Worm (Caenorhabditis elegans) whole organism, young adult: ENCODE data around the gene lys-10.
A peak's percentile ranks its signal among the peaks of the same experiment; 100 is the strongest.

Experiments
- B0019.2 ChIP-seq: fragments of 200-800 bp; sonication (Bioruptor generic); conservative IDR thresholded peaks from 2 replicates; pipeline ENCODE4 v1.3.6; 2022; ENCODE audit warnings: missing genetic modification reagents, missing genetic modification characterization, missing compliant biosample characterization
- B0035.1 ChIP-seq: sonication (generic microtip); optimal IDR thresholded peaks from 2 replicates; lab custom pipeline; 2016; ENCODE audit warnings: missing genetic modification characterization, mild to moderate bottlenecking, missing compliant biosample characterization, missing genotype, missing genetic modification reagents
- B0261.1 ChIP-seq: sonication (generic microtip); optimal IDR thresholded peaks from 2 replicates; lab custom pipeline; 2016; ENCODE audit warnings: mild to moderate bottlenecking, missing genetic modification characterization, moderate library complexity, missing compliant biosample characterization
- B0336.3 ChIP-seq: fragments of 200-800 bp; sonication (Bioruptor generic); IDR thresholded peaks from 2 replicates; pipeline ENCODE4 v1.3.6; 2022; ENCODE audit warnings: missing genetic modification characterization, missing compliant biosample characterization
- F37B4.10 ChIP-seq: fragments of 200-800 bp; sonication (Bioruptor generic); IDR thresholded peaks from 2 replicates; pipeline ENCODE4 v1.3.6; 2022; ENCODE audit warnings: missing genetic modification characterization, missing compliant biosample characterization
- F52B5.7 ChIP-seq: sonication (generic microtip); optimal IDR thresholded peaks from 2 replicates; lab custom pipeline; 2016; ENCODE audit warnings: mild to moderate bottlenecking, missing genetic modification characterization, missing compliant biosample characterization
- F57A8.1 ChIP-seq: fragments of 200-800 bp; sonication (Bioruptor generic); optimal IDR thresholded peaks from 2 replicates; lab custom pipeline; 2018; ENCODE audit warnings: mild to moderate bottlenecking, missing genetic modification characterization, moderate library complexity, missing compliant biosample characterization
- Y56A3A.18 ChIP-seq: fragments of 200-800 bp; sonication (Bioruptor generic); IDR thresholded peaks from 2 replicates; pipeline ENCODE4 v1.3.6; 2022; ENCODE audit warnings: missing genetic modification reagents, missing genetic modification characterization, missing compliant biosample characterization
- Y67H2A.10 ChIP-seq: fragments of 200-800 bp; sonication (Bioruptor generic); conservative IDR thresholded peaks from 2 replicates; pipeline ENCODE4 v1.3.6; 2022; ENCODE audit warnings: missing genetic modification reagents, missing genetic modification characterization, missing compliant biosample characterization
- Y95B8A.8 ChIP-seq: fragments of 200-800 bp; sonication (Bioruptor generic); IDR thresholded peaks from 2 replicates; pipeline ENCODE4 v1.3.6; 2022; ENCODE audit warnings: missing genetic modification reagents, missing genetic modification characterization, missing compliant biosample characterization
- ZK185.1 ChIP-seq: sonication (generic microtip); optimal IDR thresholded peaks from 2 replicates; lab custom pipeline; 2016; ENCODE audit warnings: mild to moderate bottlenecking, missing genetic modification characterization, missing compliant biosample characterization; ENCODE audit not compliant: poor library complexity, severe bottlenecking
- aptf-3 ChIP-seq: fragments of 200-800 bp; sonication (Bioruptor generic); IDR thresholded peaks from 2 replicates; pipeline ENCODE4 v1.3.6; 2022; ENCODE audit warnings: missing genetic modification characterization, missing compliant biosample characterization
- attf-6 ChIP-seq: fragments of 200-800 bp; sonication (Bioruptor generic); IDR thresholded peaks from 2 replicates; pipeline ENCODE4 v1.3.6; 2022; ENCODE audit warnings: missing genetic modification reagents, missing genetic modification characterization, missing compliant biosample characterization
- ceh-27 ChIP-seq: fragments of 200-800 bp; sonication (Bioruptor generic); optimal IDR thresholded peaks from 2 replicates; lab custom pipeline; 2018; ENCODE audit warnings: mild to moderate bottlenecking, missing genetic modification characterization, moderate library complexity, missing compliant biosample characterization
- dpl-1 ChIP-seq: fragments of 150-350 bp; optimal IDR thresholded peaks from 2 replicates; lab custom pipeline; 2014; ENCODE audit warnings: missing biosample characterization, missing genetic modification reagents, missing genetic modification characterization
- egl-44 ChIP-seq: fragments of 200-800 bp; sonication (Bioruptor generic); IDR thresholded peaks from 2 replicates; pipeline ENCODE4 v1.3.6; 2022; ENCODE audit warnings: missing genetic modification reagents, missing genetic modification characterization, missing compliant biosample characterization
- egrh-3 ChIP-seq: fragments of 200-800 bp; sonication (Bioruptor generic); IDR thresholded peaks from 2 replicates; pipeline ENCODE4 v1.3.6; 2022; ENCODE audit warnings: missing genetic modification reagents, missing genetic modification characterization, missing compliant biosample characterization
- ets-4 ChIP-seq: fragments of 200-800 bp; sonication (Bioruptor generic); optimal IDR thresholded peaks from 2 replicates; lab custom pipeline; 2018; ENCODE audit warnings: mild to moderate bottlenecking, missing genetic modification characterization, missing compliant biosample characterization
- gei-17 ChIP-seq: fragments of 200-800 bp; sonication (Bioruptor generic); optimal IDR thresholded peaks from 2 replicates; lab custom pipeline; 2018; ENCODE audit warnings: mild to moderate bottlenecking, missing genetic modification characterization, missing compliant biosample characterization
- him-1 ChIP-seq: sonication (generic microtip); optimal IDR thresholded peaks from 2 replicates; lab custom pipeline; 2016; ENCODE audit warnings: missing genotype, missing genetic modification reagents, missing genetic modification characterization, missing compliant biosample characterization
- hlh-12 ChIP-seq: sonication (generic microtip); optimal IDR thresholded peaks from 2 replicates; lab custom pipeline; 2016; ENCODE audit warnings: missing genetic modification characterization, missing compliant biosample characterization
- hmg-1.2 ChIP-seq: fragments of 200-800 bp; sonication (Bioruptor generic); IDR thresholded peaks from 2 replicates; pipeline ENCODE4 v1.3.6; 2022; ENCODE audit warnings: missing genetic modification reagents, missing genetic modification characterization, missing compliant biosample characterization
- let-607 ChIP-seq, 2 experiments: fragments of 200-800 bp in 1 of 2; sonication (Bioruptor generic) in 1 of 2; sonication (generic microtip) in 1 of 2; optimal IDR thresholded peaks; 2 replicates each; lab custom pipeline; 2016 to 2018; ENCODE audit warnings: mild to moderate bottlenecking in 2 of 2, missing compliant biosample characterization in 2 of 2, missing genetic modification characterization in 2 of 2, moderate library complexity in 2 of 2, missing genotype in 1 of 2
- lin-26 ChIP-seq: fragments of 200-800 bp; sonication (Bioruptor generic); IDR thresholded peaks from 2 replicates; pipeline ENCODE4 v1.3.6; 2022; ENCODE audit warnings: missing genetic modification reagents, missing genetic modification characterization, missing compliant biosample characterization
- lin-35 ChIP-seq, 3 experiments: fragments of 150-350 bp in 2 of 3; sonication (generic microtip) in 1 of 3; optimal IDR thresholded peaks; 2 replicates each; lab custom pipeline; 2014 to 2018; ENCODE audit warnings: missing biosample characterization in 3 of 3, missing genetic modification characterization in 3 of 3, missing genetic modification reagents in 3 of 3
- lir-1 ChIP-seq: fragments of 200-800 bp; sonication (Bioruptor generic); conservative IDR thresholded peaks from 2 replicates; pipeline ENCODE4 v1.3.6; 2022; ENCODE audit warnings: missing genetic modification reagents, missing genetic modification characterization, missing compliant biosample characterization
- lsl-1 ChIP-seq: fragments of 200-800 bp; sonication (Bioruptor generic); optimal IDR thresholded peaks from 2 replicates; lab custom pipeline; 2018; ENCODE audit warnings: mild to moderate bottlenecking, missing genetic modification characterization, moderate library complexity, missing compliant biosample characterization
- lsy-27 ChIP-seq: sonication (generic microtip); optimal IDR thresholded peaks from 2 replicates; lab custom pipeline; 2017; ENCODE audit warnings: missing genetic modification characterization, mild to moderate bottlenecking, missing compliant biosample characterization, antibody characterized with exemption, missing genotype, borderline replicate concordance; ENCODE audit not compliant: insufficient read depth
- madf-10 ChIP-seq: sonication (generic microtip); optimal IDR thresholded peaks from 2 replicates; lab custom pipeline; 2016; ENCODE audit warnings: mild to moderate bottlenecking, missing genetic modification characterization, missing compliant biosample characterization
- madf-3 ChIP-seq: fragments of 200-800 bp; sonication (Bioruptor generic); IDR thresholded peaks from 2 replicates; pipeline ENCODE4 v1.3.6; 2022; ENCODE audit warnings: missing genetic modification reagents, missing genetic modification characterization, missing compliant biosample characterization
- mel-28 ChIP-seq: sonication (generic microtip); optimal IDR thresholded peaks from 2 replicates; lab custom pipeline; 2016; ENCODE audit warnings: borderline replicate concordance, mild to moderate bottlenecking, missing genetic modification characterization, missing compliant biosample characterization
- mxl-1 ChIP-seq: sonication (generic microtip); optimal IDR thresholded peaks from 2 replicates; lab custom pipeline; 2016; ENCODE audit warnings: missing genetic modification characterization, missing compliant biosample characterization
- nfyb-1 ChIP-seq: fragments of 200-800 bp; sonication (Bioruptor generic); IDR thresholded peaks from 2 replicates; pipeline ENCODE4 v1.3.6; 2022; ENCODE audit warnings: missing genetic modification reagents, missing genetic modification characterization, missing compliant biosample characterization
- nhr-80 ChIP-seq: sonication (generic microtip); optimal IDR thresholded peaks from 2 replicates; lab custom pipeline; 2016; ENCODE audit warnings: missing genetic modification characterization, missing compliant biosample characterization
- rec-8 ChIP-seq, 2 experiments: sonication (generic microtip); optimal IDR thresholded peaks; 2 replicates each; lab custom pipeline; 2016; ENCODE audit warnings: mild to moderate bottlenecking in 2 of 2, missing genetic modification characterization in 2 of 2, missing genetic modification reagents in 2 of 2, missing genotype in 2 of 2, missing biosample characterization in 1 of 2, missing compliant biosample characterization in 1 of 2, moderate library complexity in 1 of 2
- repo-1 ChIP-seq: sonication (generic microtip); optimal IDR thresholded peaks from 2 replicates; lab custom pipeline; 2017; ENCODE audit warnings: mild to moderate bottlenecking, missing genetic modification characterization, missing compliant biosample characterization
- rpc-1 ChIP-seq, 2 experiments: fragments of 150-350 bp in 1 of 2; sonication (generic microtip) in 1 of 2; optimal IDR thresholded peaks; 2 replicates each; lab custom pipeline; 2014 to 2018; ENCODE audit warnings: missing biosample characterization in 1 of 2, missing genetic modification characterization in 1 of 2, missing genetic modification reagents in 1 of 2, missing genotype in 1 of 2
- snpc-3.4 ChIP-seq: sonication (generic microtip); optimal IDR thresholded peaks from 2 replicates; lab custom pipeline; 2017; ENCODE audit warnings: missing genetic modification characterization, mild to moderate bottlenecking, missing compliant biosample characterization, antibody characterized with exemption, moderate library complexity, missing genotype, missing genetic modification reagents
- tbp1 ChIP-seq: fragments of 200-800 bp; sonication (Bioruptor generic); optimal IDR thresholded peaks from 2 replicates; lab custom pipeline; 2018; ENCODE audit warnings: mild to moderate bottlenecking, missing genetic modification characterization, missing compliant biosample characterization
- tlf-1 ChIP-seq: fragments of 200-800 bp; sonication (Bioruptor generic); optimal IDR thresholded peaks from 2 replicates; lab custom pipeline; 2018; ENCODE audit warnings: mild to moderate bottlenecking, missing genetic modification characterization, missing compliant biosample characterization
- unc-62 ChIP-seq: fragments of 150-350 bp; optimal IDR thresholded peaks from 2 replicates; lab custom pipeline; 2014; ENCODE audit warnings: missing biosample characterization, missing genetic modification reagents, missing genetic modification characterization
- ztf-18 ChIP-seq: sonication (generic microtip); optimal IDR thresholded peaks from 2 replicates; lab custom pipeline; 2016; ENCODE audit warnings: missing genotype, mild to moderate bottlenecking, missing genetic modification characterization, missing compliant biosample characterization
- ztf-22 ChIP-seq: fragments of 200-800 bp; sonication (Bioruptor generic); optimal IDR thresholded peaks from 2 replicates; lab custom pipeline; 2018; ENCODE audit warnings: mild to moderate bottlenecking, missing genetic modification characterization, moderate library complexity, missing compliant biosample characterization

Gene lys-10

DNA sequence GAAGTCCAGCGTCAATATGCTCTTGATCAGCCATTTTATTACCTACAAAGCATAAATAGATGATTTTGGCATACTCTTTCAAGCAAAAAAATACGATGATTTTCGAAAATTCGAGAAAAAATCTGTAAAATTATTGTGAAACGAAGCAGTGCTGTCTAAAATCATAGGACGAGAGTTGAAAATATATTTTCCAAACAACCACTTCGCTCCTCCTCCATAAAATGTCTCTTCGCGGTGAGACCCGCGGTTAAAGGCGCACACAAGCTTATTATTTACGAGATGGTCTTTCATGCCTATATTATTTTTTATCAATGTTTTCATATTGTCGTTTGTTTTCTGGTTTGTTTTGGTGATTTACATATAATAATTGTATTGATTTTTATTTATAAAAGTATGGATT, 46.7 kb downstream of the lys-10 start, which contains the start of gene nap-1 (continued):
- TF ChIP-seq rpc-1 (optimal IDR thresholded peaks at IDR 0.05; lab: Kevin White, UChicago), result no peak
- no peak for TF ChIP-seq rpc-1 (tag; optimal IDR thresholded peaks at IDR 0.05; lab: Kevin White, UChicago)
- TF ChIP-seq him-1 (tag; lab: Kevin White, UChicago), result no peak
- no peak for TF ChIP-seq B0261.1 (tag; lab: Kevin White, UChicago)
- TF ChIP-seq madf-10 (tag; lab: Kevin White, UChicago), result no peak
- TF ChIP-seq ceh-27, result peak; percentile 55
- TF ChIP-seq lsy-27 (tag; lab: Kevin White, UChicago), result no peak
- TF ChIP-seq egrh-3 (GFP tag; lab: Robert Waterston, UW), result no peak; the same call in 1 of the 2 replicates
- TF ChIP-seq hlh-12 (tag; lab: Kevin White, UChicago), result no peak
- no peak for TF ChIP-seq let-607 (tag; optimal IDR thresholded peaks at IDR 0.05; lab: Kevin White, UChicago)
- no peak for TF ChIP-seq ztf-22 (GFP tag; lab: Kevin White, UChicago)
- no peak for TF ChIP-seq lin-35 (GFP tag; optimal IDR thresholded peaks at IDR 0.05; lab: Kevin White, UChicago)
- peak; percentile 34; the same call in 1 of the 2 replicates for TF ChIP-seq hmg-1.2 (GFP tag; lab: Robert Waterston, UW)
- no peak for TF ChIP-seq snpc-3.4 (tag; lab: Kevin White, UChicago)
- TF ChIP-seq F37B4.10 (GFP tag; lab: Robert Waterston, UW), result no peak
- no peak for TF ChIP-seq lin-26 (GFP tag; lab: Robert Waterston, UW)
- TF ChIP-seq ZK185.1 (tag; lab: Kevin White, UChicago), result no peak
- TF ChIP-seq Y67H2A.10 (GFP tag; lab: Robert Waterston, UW), result no peak
- no peak for TF ChIP-seq unc-62 (GFP tag; lab: Kevin White, UChicago)
- no peak for TF ChIP-seq madf-3 (GFP tag; lab: Robert Waterston, UW)
- TF ChIP-seq B0336.3 (GFP tag; lab: Robert Waterston, UW), result no peak
- no peak for TF ChIP-seq ets-4 (GFP tag; lab: Kevin White, UChicago)
- peak; percentile 28 for TF ChIP-seq lsl-1 (GFP tag; lab: Kevin White, UChicago)
- TF ChIP-seq F57A8.1 (GFP tag; lab: Kevin White, UChicago), result no peak
- no peak for TF ChIP-seq gei-17 (GFP tag; lab: Kevin White, UChicago)
- no peak for TF ChIP-seq ztf-18
- no peak for TF ChIP-seq aptf-3 (GFP tag; lab: Robert Waterston, UW)
- TF ChIP-seq F52B5.7 (tag; lab: Kevin White, UChicago), result no peak
- TF ChIP-seq tlf-1 (GFP tag; lab: Kevin White, UChicago), result no peak

ce11 chrIV:8379683-8380082, 47.1 kb downstream of the lys-10 start, which contains the start of gene praf-3:
Gene praf-3 (plus strand): TSS chrIV:8379983.
- TF ChIP-seq F52B5.7 (tag; lab: Kevin White, UChicago) (no peak), hmg-1.2 (GFP tag; lab: Robert Waterston, UW) (no peak)

DNA sequence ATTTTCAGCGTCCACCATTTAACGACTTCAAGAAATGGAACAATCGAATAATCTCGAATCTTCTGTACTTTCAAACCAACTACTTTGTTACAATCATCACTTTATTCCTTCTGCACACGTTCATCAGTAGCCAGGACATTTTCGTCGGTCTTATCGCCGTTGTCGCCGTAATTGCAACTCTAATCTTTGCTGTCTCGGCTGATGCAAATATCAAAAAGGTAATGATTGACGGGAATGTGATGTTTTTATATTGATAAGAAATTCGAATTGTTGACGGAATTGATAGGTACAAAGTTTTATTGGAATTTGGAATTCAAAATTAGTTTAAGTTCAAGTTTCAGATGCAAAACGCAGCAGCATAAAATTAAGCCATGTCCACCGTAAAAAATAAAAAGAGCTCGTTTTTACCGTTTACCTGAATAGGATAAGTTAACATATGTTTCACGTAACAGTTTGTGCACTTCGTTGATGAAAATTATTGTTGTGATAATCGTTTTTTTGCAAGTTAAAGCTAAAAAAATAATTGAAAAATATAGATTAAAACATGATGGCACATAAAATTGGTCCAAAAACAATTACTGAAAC, 47.7 kb downstream of the lys-10 start:
- TF ChIP-seq attf-6 (GFP tag; lab: Robert Waterston, UW) (no peak), rec-8 (tag; optimal IDR thresholded peaks at IDR 0.05; lab: Kevin White, UChicago) (no peak), repo-1 (no peak), nfyb-1 (GFP tag; lab: Robert Waterston, UW) (no peak), madf-10 (tag; lab: Kevin White, UChicago) (no peak), mel-28 (no peak), B0035.1 (no peak), nhr-80 (tag; lab: Kevin White, UChicago) (peak; percentile 93), tbp1 (GFP tag; lab: Kevin White, UChicago) (peak; percentile 24), dpl-1 (GFP tag; lab: Kevin White, UChicago) (no peak), rpc-1 (optimal IDR thresholded peaks at IDR 0.05; lab: Kevin White, UChicago) (no peak), rpc-1 (tag; optimal IDR thresholded peaks at IDR 0.05; lab: Kevin White, UChicago) (no peak), let-607 (tag; optimal IDR thresholded peaks at IDR 0.05; lab: Kevin White, UChicago) (peak in 1 of 2 experiments; percentile 40), B0019.2 (GFP tag; lab: Robert Waterston, UW) (no peak), mxl-1 (no peak), Y56A3A.18 (GFP tag; lab: Robert Waterston, UW) (no peak), egl-44 (no peak), lir-1 (GFP tag; lab: Robert Waterston, UW) (no peak), Y95B8A.8 (GFP tag; lab: Robert Waterston, UW) (no peak)
